Fruit fly (Drosophila melanogaster): ENCODE measurements around the gene lok.
A peak's percentile ranks its signal among the peaks of the same experiment; 100 is the strongest.

Gene lok

DNA sequence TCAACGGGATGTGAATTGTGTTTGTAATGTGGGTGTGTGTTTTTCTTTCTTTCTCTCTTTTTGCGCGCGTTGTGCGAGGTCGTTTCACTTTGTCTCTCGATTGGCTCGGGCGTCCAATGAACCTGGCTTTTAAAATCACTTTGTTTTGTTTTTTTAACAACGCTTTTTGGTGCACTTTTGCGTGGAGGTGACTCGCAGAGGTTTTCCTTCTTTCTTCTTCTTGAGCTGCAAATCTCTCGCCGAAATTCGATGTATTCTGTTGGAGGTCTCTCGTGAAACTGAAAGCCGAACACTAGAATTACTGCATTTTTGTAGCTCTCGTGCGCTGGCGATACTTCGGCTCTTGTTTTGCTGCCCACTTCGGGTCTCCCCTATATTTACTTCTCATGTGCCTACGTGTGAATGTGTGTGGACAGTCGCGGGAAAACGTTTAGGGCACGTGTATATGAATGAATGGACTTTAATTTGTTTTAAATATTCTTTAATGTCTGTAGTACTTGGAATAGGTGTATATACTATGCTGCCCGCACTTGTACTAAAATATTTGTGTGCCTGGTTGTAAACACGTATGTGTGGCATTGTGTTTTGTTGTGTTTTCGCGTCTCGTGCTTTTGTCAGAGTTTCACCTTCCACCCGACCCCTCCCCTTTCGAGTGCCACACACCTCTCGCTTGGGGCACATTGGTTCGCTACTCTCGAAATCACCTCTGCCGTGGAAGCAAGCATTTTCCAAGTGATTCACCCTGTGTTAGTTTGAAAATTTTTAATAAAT lies 23.7 kb downstream of the lok start, which contains the start of gene fok:
TSS of gene fok (minus strand) at position 286 of the 771 bp plus-strand sequence.
- TF ChIP-seq Smox (GFP tag; optimal IDR thresholded peaks at IDR 0.05) = peak; percentile 98
- TF ChIP-seq Met (GFP tag; optimal IDR thresholded peaks at IDR 0.05) = peak; percentile 99
- peak; percentile 98 for TF ChIP-seq CG31627 (GFP tag; optimal IDR thresholded peaks at IDR 0.05)
- TF ChIP-seq CG4318 (GFP tag; optimal IDR thresholded peaks at IDR 0.05) = peak; percentile 93
- peak; percentile 93 for TF ChIP-seq CG11294 (GFP tag; IDR thresholded peaks at IDR 0.05)
- TF ChIP-seq topi (GFP tag; optimal IDR thresholded peaks at IDR 0.05) = peak; percentile 98
- TF ChIP-seq CG6808 (GFP tag; optimal IDR thresholded peaks at IDR 0.05) = peak; percentile 98
- peak; percentile 97 for TF ChIP-seq CG10669 (GFP tag; optimal IDR thresholded peaks at IDR 0.05)
- TF ChIP-seq Sox102F (GFP tag; optimal IDR thresholded peaks at IDR 0.05) = peak; percentile 99
- peak; percentile 98 for TF ChIP-seq lz (GFP tag; optimal IDR thresholded peaks at IDR 0.05)
- peak; percentile 95 for TF ChIP-seq CG11902 (GFP tag; optimal IDR thresholded peaks at IDR 0.05)
- peak; percentile 99 for TF ChIP-seq Eip75B (GFP tag; optimal IDR thresholded peaks at IDR 0.05)
- peak; percentile 97 for TF ChIP-seq CG6276 (GFP tag; optimal IDR thresholded peaks at IDR 0.05)
- peak; percentile 98 for TF ChIP-seq Hr4 (GFP tag; optimal IDR thresholded peaks at IDR 0.05)
- TF ChIP-seq fd85E (GFP tag; optimal IDR thresholded peaks at IDR 0.05) = peak; percentile 91
- peak; percentile 93 for TF ChIP-seq Blimp-1 (GFP tag; optimal IDR thresholded peaks at IDR 0.05)
- TF ChIP-seq acj6 (GFP tag; optimal IDR thresholded peaks at IDR 0.05) = peak; percentile 97
- TF ChIP-seq Eip78C (GFP tag) = peak; percentile 100
- TF ChIP-seq Hr38 (GFP tag; optimal IDR thresholded peaks at IDR 0.05) = no peak
- peak; percentile 97 for TF ChIP-seq CG32006 (GFP tag; optimal IDR thresholded peaks at IDR 0.05)
- TF ChIP-seq CG11762 (GFP tag; optimal IDR thresholded peaks at IDR 0.05; ENCODE audit: insufficient read depth) = peak; percentile 97
- TF ChIP-seq cyc (GFP tag; optimal IDR thresholded peaks at IDR 0.05) = peak; percentile 97
- peak; percentile 97 for TF ChIP-seq CG10631 (GFP tag; optimal IDR thresholded peaks at IDR 0.05)
- TF ChIP-seq dsx (GFP tag; optimal IDR thresholded peaks at IDR 0.05; ENCODE audit: poor library complexity, severe bottlenecking) = peak; percentile 97
- peak; percentile 95 for TF ChIP-seq CG7368 (GFP tag; optimal IDR thresholded peaks at IDR 0.05)
- peak; percentile 91 for TF ChIP-seq dac (GFP tag; optimal IDR thresholded peaks at IDR 0.05)
- TF ChIP-seq spab (GFP tag; optimal IDR thresholded peaks at IDR 0.05) = peak; percentile 97
- peak; percentile 97 for TF ChIP-seq Lpt (GFP tag; optimal IDR thresholded peaks at IDR 0.05)
- TF ChIP-seq achi (GFP tag; optimal IDR thresholded peaks at IDR 0.05) = peak; percentile 97
- peak; percentile 94 for TF ChIP-seq eg (GFP tag; IDR thresholded peaks at IDR 0.05)
- peak; percentile 95 for TF ChIP-seq Sox15 (GFP tag; optimal IDR thresholded peaks at IDR 0.05)
- TF ChIP-seq Sox14 (GFP tag; optimal IDR thresholded peaks at IDR 0.05) = peak; percentile 98
- TF ChIP-seq CG3032 (tag; optimal IDR thresholded peaks at IDR 0.05) = peak; percentile 97
- TF ChIP-seq CG8119 (GFP tag; IDR thresholded peaks at IDR 0.05) = peak; percentile 99
- TF ChIP-seq CG6792 (GFP tag; optimal IDR thresholded peaks at IDR 0.05) = peak; percentile 99
- peak; percentile 96 for TF ChIP-seq fd59A (GFP tag; optimal IDR thresholded peaks at IDR 0.05)
- TF ChIP-seq CG6854 (GFP tag; optimal IDR thresholded peaks at IDR 0.05) = peak; percentile 96
- peak; percentile 98 for TF ChIP-seq pdm3 (GFP tag; optimal IDR thresholded peaks at IDR 0.05)
- peak; percentile 97 for TF ChIP-seq Hr39 (GFP tag; optimal IDR thresholded peaks at IDR 0.05)
- peak; percentile 97 for TF ChIP-seq CG8319 (GFP tag; optimal IDR thresholded peaks at IDR 0.05)
- peak; percentile 98 for TF ChIP-seq Eip93F (GFP tag; optimal IDR thresholded peaks at IDR 0.05)
- TF ChIP-seq CG3919 (GFP tag; optimal IDR thresholded peaks at IDR 0.05) = peak; percentile 98
- peak; percentile 91 to 95 for TF ChIP-seq salr (GFP tag; optimal IDR thresholded peaks at IDR 0.05)
- peak; percentile 92 for TF ChIP-seq Gug (GFP tag; IDR thresholded peaks at IDR 0.05)
- TF ChIP-seq net (GFP tag; optimal IDR thresholded peaks at IDR 0.05) = peak; percentile 97
- TF ChIP-seq ss (GFP tag; optimal IDR thresholded peaks at IDR 0.05) = peak; percentile 98
- TF ChIP-seq CG8632 (GFP tag; optimal IDR thresholded peaks at IDR 0.05) = peak; percentile 97
- peak; percentile 98 for TF ChIP-seq vri (GFP tag; optimal IDR thresholded peaks at IDR 0.05)
- peak; percentile 96 for TF ChIP-seq Ets21C (GFP tag; optimal IDR thresholded peaks at IDR 0.05)
- TF ChIP-seq CG34406 (GFP tag; optimal IDR thresholded peaks at IDR 0.05) = peak; percentile 97

All from whole organism, prepupa.